Worm (Caenorhabditis elegans): ENCODE results near the gene M05D6.5.

M05D6.5 gene

DNA sequence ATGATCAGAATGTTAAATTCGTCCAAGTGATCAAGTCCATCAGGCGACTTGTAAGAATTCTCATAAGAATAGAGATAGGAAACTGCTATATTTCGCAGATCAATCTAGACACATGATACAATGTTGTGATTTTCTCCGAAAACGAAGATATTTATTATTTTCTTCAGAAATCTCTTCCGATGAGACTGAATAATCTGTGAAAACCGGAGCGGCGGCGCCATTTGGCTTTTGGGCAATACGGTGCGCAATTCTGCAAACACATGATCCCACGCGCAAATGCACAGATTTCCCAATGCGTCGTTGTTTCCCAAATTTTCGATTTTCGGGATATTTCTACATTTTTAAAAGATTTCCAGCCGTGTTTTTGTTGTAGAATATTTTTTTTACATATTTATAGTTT lies 39.8 kb downstream of the M05D6.5 start (continued):
- peak; percentile 0 for TF ChIP-seq lin-15B (tag; optimal IDR thresholded peaks at IDR 0.05)
- peak; percentile 26 for TF ChIP-seq jun-1 (tag; optimal IDR thresholded peaks at IDR 0.05)
- TF ChIP-seq zag-1 (tag; optimal IDR thresholded peaks at IDR 0.05) = no peak
- peak; percentile 71 for TF ChIP-seq nhr-71 (tag; optimal IDR thresholded peaks at IDR 0.05)
- peak; percentile 50 to 61 for TF ChIP-seq efl-1 (optimal IDR thresholded peaks at IDR 0.05)
- TF ChIP-seq efl-1 (GFP tag; optimal IDR thresholded peaks at IDR 0.05 in 1 of 2) = peak; percentile 56 to 88
- TF ChIP-seq sup-37 (GFP tag; optimal IDR thresholded peaks at IDR 0.05) = no peak
- peak; percentile 8 for TF ChIP-seq lin-13 (GFP tag; optimal IDR thresholded peaks at IDR 0.05)
- TF ChIP-seq irx-1 (tag; optimal IDR thresholded peaks at IDR 0.05) = peak; percentile 15
- TF ChIP-seq mdl-1 (tag; optimal IDR thresholded peaks at IDR 0.05) = peak in 1 of 2 experiments; percentile 33
- peak; percentile 60 for TF ChIP-seq nhr-20 (tag; optimal IDR thresholded peaks at IDR 0.05)
- peak; percentile 90 for TF ChIP-seq F16B12.6 (tag; optimal IDR thresholded peaks at IDR 0.05)
- TF ChIP-seq nhr-47 (tag; optimal IDR thresholded peaks at IDR 0.05) = peak; percentile 63
- peak; percentile 24 for TF ChIP-seq snpc-4 (tag; optimal IDR thresholded peaks at IDR 0.05)
- TF ChIP-seq sptf-1 (tag; optimal IDR thresholded peaks at IDR 0.05) = no peak
- peak; percentile 42 for TF ChIP-seq nhr-90 (tag; optimal IDR thresholded peaks at IDR 0.05; ENCODE audit: poor library complexity)
- TF ChIP-seq nhr-77 (tag; optimal IDR thresholded peaks at IDR 0.05) = no peak

DNA sequence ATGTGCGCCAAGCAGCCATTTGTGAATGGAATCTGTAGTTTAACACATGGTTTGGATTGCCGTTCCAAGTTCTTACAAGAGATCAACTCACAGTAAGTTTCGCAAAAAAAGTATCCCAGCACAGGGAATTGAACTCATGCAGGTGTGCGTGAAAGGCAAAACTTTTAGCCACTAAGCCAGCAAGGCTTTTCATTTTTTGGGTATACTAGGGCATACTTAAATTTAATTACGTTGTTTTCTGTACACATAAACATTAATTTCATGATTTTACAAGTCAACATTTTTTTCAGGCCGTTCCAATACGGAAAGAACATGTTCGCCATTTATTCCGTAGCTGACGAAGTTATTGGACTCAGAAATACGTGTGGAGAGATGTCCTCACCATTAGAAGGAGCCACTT lies 40.5 kb downstream of the M05D6.5 start:
- TF ChIP-seq unc-30 (tag; optimal IDR thresholded peaks at IDR 0.05) = no peak
- no peak for TF ChIP-seq lir-3 (tag; optimal IDR thresholded peaks at IDR 0.05; ENCODE audit: poor library complexity)
- no peak for TF ChIP-seq elt-2 (tag; optimal IDR thresholded peaks at IDR 0.05)
- no peak for TF ChIP-seq efl-1 (optimal IDR thresholded peaks at IDR 0.05)
- TF ChIP-seq efl-1 (GFP tag; optimal IDR thresholded peaks at IDR 0.05 in 1 of 2) = peak in 1 of 2 experiments; percentile 91
- TF ChIP-seq unc-98 (GFP tag; IDR thresholded peaks at IDR 0.05) = no peak
- TF ChIP-seq ceh-90 (tag; optimal IDR thresholded peaks at IDR 0.05) = no peak
- no peak for TF ChIP-seq lin-14 (GFP tag; optimal IDR thresholded peaks at IDR 0.05)
- TF ChIP-seq swsn-7 (tag; optimal IDR thresholded peaks at IDR 0.05) = no peak
- no peak for TF ChIP-seq xbp-1 (tag; optimal IDR thresholded peaks at IDR 0.05)
- TF ChIP-seq lsy-2 (tag; optimal IDR thresholded peaks at IDR 0.05) = peak in 1 of 2 experiments; percentile 16
- TF ChIP-seq unc-130 (tag; optimal IDR thresholded peaks at IDR 0.05) = no peak
- TF ChIP-seq isw-1 (GFP tag; IDR thresholded peaks at IDR 0.05) = no peak
- TF ChIP-seq F16B12.6 (tag; optimal IDR thresholded peaks at IDR 0.05) = peak; percentile 0
- no peak for TF ChIP-seq nhr-85 (tag)
- TF ChIP-seq nhr-84 (tag; optimal IDR thresholded peaks at IDR 0.05) = no peak

DNA sequence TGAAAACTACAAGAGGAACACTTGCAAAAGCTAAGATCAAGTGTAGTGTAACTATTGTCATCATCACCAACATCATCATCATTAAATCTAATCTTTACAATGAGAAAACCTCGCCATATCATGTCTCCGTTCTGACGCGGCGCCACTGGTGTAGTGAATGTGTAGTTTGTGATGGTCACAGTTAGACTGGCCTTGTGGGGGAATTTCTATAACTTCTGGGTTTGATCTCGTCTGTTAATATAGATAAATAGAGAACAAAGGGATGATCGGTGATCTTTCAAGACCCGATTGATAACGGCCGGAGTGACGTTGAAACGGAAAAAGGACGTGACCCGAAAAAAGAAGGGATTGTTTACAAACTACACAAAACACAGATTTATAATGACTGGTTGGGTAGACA lies 41.2 kb downstream of the M05D6.5 start:
- TF ChIP-seq isw-1 (GFP tag; IDR thresholded peaks at IDR 0.05) (no peak), nhr-20 (tag; optimal IDR thresholded peaks at IDR 0.05) (peak; percentile 84), unc-62 (GFP tag; optimal IDR thresholded peaks at IDR 0.05) (no peak), pax-3 (tag; optimal IDR thresholded peaks at IDR 0.05) (no peak), nhr-47 (tag; optimal IDR thresholded peaks at IDR 0.05) (no peak), dsc-1 (tag; optimal IDR thresholded peaks at IDR 0.05) (no peak), ceh-90 (tag; optimal IDR thresholded peaks at IDR 0.05) (no peak), grh-1 (GFP tag; IDR thresholded peaks at IDR 0.05) (no peak), elt-2 (tag; optimal IDR thresholded peaks at IDR 0.05) (no peak), F16B12.6 (tag; optimal IDR thresholded peaks at IDR 0.05) (no peak), ces-1 (GFP tag; optimal IDR thresholded peaks at IDR 0.05) (no peak), egl-13 (tag; optimal IDR thresholded peaks at IDR 0.05) (no peak), mdl-1 (tag; optimal IDR thresholded peaks at IDR 0.05) (peak in 1 of 2 experiments; percentile 51), mab-9 (GFP tag; IDR thresholded peaks at IDR 0.05) (no peak), aha-1 (tag; optimal IDR thresholded peaks at IDR 0.05) (no peak), nhr-28 (tag; optimal IDR thresholded peaks at IDR 0.05) (no peak), blmp-1 (tag; optimal IDR thresholded peaks at IDR 0.05) (peak; percentile 77), nhr-11 (tag; optimal IDR thresholded peaks at IDR 0.05) (no peak), C16A3.4 (tag; optimal IDR thresholded peaks at IDR 0.05) (no peak), nhr-90 (tag; optimal IDR thresholded peaks at IDR 0.05; ENCODE audit: poor library complexity) (peak; percentile 52), elt-3 (tag; optimal IDR thresholded peaks at IDR 0.05) (peak in 5 of 6 experiments; percentile 19 to 98 (median 87)), nhr-85 (tag) (peak; percentile 95), pqm-1 (tag; optimal IDR thresholded peaks at IDR 0.05) (no peak), aly-2 (tag; optimal IDR thresholded peaks at IDR 0.05) (no peak), skn-1 (tag; optimal IDR thresholded peaks at IDR 0.05) (no peak), tbx-2 (tag; optimal IDR thresholded peaks at IDR 0.05) (peak; percentile 30), C34B4.2 (tag; optimal IDR thresholded peaks at IDR 0.05) (no peak), dpl-1 (GFP tag; optimal IDR thresholded peaks at IDR 0.05) (peak in 1 of 3 experiments; percentile 1), nhr-237 (tag; optimal IDR thresholded peaks at IDR 0.05) (no peak), rnt-1 (tag; optimal IDR thresholded peaks at IDR 0.05) (peak; percentile 6)
